Worm (Caenorhabditis elegans): ENCODE measurements around the gene csn-6.

Gene csn-6

ce11 chrIV:13300591-13300990 lies at the start of gene csn-6:
csn-6 (plus strand) TSS chrIV:13300824.
- TF ChIP-seq pha-4 (GFP tag; IDR thresholded peaks at IDR 0.05) (no peak), pha-4 (tag; optimal IDR thresholded peaks at IDR 0.05) (no peak), mes-2 (tag; optimal IDR thresholded peaks at IDR 0.05; ENCODE audit: poor library complexity, severe bottlenecking) (peak; percentile 24), mdt-29 (GFP tag; IDR thresholded peaks at IDR 0.05) (no peak), lin-38 (GFP tag; IDR thresholded peaks at IDR 0.05) (peak; percentile 49), ama-1 (optimal IDR thresholded peaks at IDR 0.05) (peak; percentile 51), D1046.2 (GFP tag; IDR thresholded peaks at IDR 0.05) (no peak), aha-1 (tag) (peak; percentile 73), duxl-1 (tag; optimal IDR thresholded peaks at IDR 0.05; ENCODE audit: poor library complexity) (no peak)

DNA sequence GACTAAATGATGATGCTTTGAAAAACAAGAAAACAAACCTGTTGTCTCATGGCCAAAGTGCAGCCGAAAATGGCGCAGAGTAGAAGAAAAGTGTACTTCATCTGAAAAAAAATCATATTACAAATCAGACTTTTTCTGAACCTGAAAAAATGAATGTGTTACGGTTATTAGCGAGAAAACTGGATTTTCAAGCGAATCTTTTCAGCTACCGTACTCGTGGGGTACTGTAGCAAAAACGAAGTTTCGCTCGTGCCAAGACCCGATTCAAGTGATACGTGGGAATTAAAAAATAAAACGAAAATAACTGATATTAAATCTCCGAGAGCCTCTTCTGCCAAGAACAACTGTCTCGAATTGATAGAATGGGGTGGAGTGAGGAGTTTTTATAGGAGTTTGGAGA lies 48.4 kb upstream of the csn-6 start, which contains the start of gene ttr-51:
ttr-51 (minus strand) TSS at position 101 of the 400 bp plus-strand sequence.
- TF ChIP-seq saeg-2 (GFP tag; IDR thresholded peaks at IDR 0.05) (no peak), nhr-10 (tag; optimal IDR thresholded peaks at IDR 0.05) (no peak), dve-1 (tag; optimal IDR thresholded peaks at IDR 0.05; ENCODE audit: insufficient read depth) (peak; percentile 29), daf-16 (GFP tag; optimal IDR thresholded peaks at IDR 0.05) (no peak), daf-16 (tag; optimal IDR thresholded peaks at IDR 0.05) (peak; percentile 32), ZK546.5 (tag; optimal IDR thresholded peaks at IDR 0.05) (no peak), F26F4.8 (GFP tag; conservative IDR thresholded peaks at IDR 0.05) (no peak)

DNA sequence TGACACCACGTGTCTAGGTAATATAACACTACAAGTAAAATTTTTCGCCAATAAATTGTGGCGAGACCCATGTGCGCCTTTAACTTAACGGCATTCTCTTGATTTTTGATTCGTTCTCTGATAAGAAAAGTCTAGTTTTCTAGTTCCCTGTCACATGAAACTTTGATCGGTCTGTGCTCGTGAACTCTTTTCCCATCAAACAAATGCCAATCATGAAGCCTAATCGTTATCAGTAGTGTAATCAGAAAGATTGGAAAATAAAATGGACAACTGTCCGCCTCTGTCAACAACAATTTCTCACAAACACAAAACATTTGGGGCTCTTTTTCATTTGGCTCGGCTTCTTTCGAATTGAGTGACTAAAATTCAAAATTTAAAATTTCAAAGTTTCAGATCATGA lies 46.8 kb upstream of the csn-6 start, which contains the start of gene ttr-45:
ttr-45 (plus strand) TSS at position 385 of the 400 bp plus-strand sequence.
- TF ChIP-seq spr-1 (tag; optimal IDR thresholded peaks at IDR 0.05), result no peak
- TF ChIP-seq madf-9 (GFP tag; conservative IDR thresholded peaks at IDR 0.05), result no peak
- TF ChIP-seq ama-1 (optimal IDR thresholded peaks at IDR 0.05), result no peak
- TF ChIP-seq nhr-237 (tag; optimal IDR thresholded peaks at IDR 0.05), result no peak
- TF ChIP-seq nhr-25 (tag; optimal IDR thresholded peaks at IDR 0.05; ENCODE audit: borderline replicate concordance, insufficient read depth), result no peak
- TF ChIP-seq nhr-11 (tag; optimal IDR thresholded peaks at IDR 0.05), result peak; percentile 77
- TF ChIP-seq lim-7 (GFP tag; IDR thresholded peaks at IDR 0.05), result no peak
- peak; percentile 83 for TF ChIP-seq lin-1 (GFP tag; IDR thresholded peaks at IDR 0.05)
- no peak for TF ChIP-seq ceh-82 (tag; optimal IDR thresholded peaks at IDR 0.05)
- TF ChIP-seq daf-12 (tag; optimal IDR thresholded peaks at IDR 0.05), result no peak
- peak; percentile 93 for TF ChIP-seq php-3 (GFP tag; IDR thresholded peaks at IDR 0.05)
- no peak for TF ChIP-seq zip-11 (GFP tag; IDR thresholded peaks at IDR 0.05)
- TF ChIP-seq ceh-44 (GFP tag; IDR thresholded peaks at IDR 0.05), result no peak
- TF ChIP-seq pqm-1 (tag; optimal IDR thresholded peaks at IDR 0.05), result peak; percentile 96
- TF ChIP-seq aha-1 (tag), result no peak
- TF ChIP-seq ceh-32 (tag; optimal IDR thresholded peaks at IDR 0.05; ENCODE audit: poor library complexity), result no peak
- no peak for TF ChIP-seq nhr-41 (GFP tag; IDR thresholded peaks at IDR 0.05)
- no peak for TF ChIP-seq dmd-9 (GFP tag; IDR thresholded peaks at IDR 0.05)
- TF ChIP-seq nhr-102 (tag; optimal IDR thresholded peaks at IDR 0.05), result peak; percentile 70
- no peak for TF ChIP-seq ztf-11 (tag; optimal IDR thresholded peaks at IDR 0.05)
- TF ChIP-seq D1046.2 (GFP tag; IDR thresholded peaks at IDR 0.05), result no peak
- no peak for TF ChIP-seq Y75B8A.6 (GFP tag; IDR thresholded peaks at IDR 0.05)
- peak; percentile 38 for TF ChIP-seq lin-38 (GFP tag; IDR thresholded peaks at IDR 0.05)
- no peak for TF ChIP-seq lin-15B (tag; optimal IDR thresholded peaks at IDR 0.05)
- TF ChIP-seq daf-16 (GFP tag; optimal IDR thresholded peaks at IDR 0.05), result peak; percentile 21 to 83
- TF ChIP-seq daf-16 (tag; optimal IDR thresholded peaks at IDR 0.05), result peak; percentile 98
- TF ChIP-seq hmg-1.1 (GFP tag; IDR thresholded peaks at IDR 0.05), result no peak
- TF ChIP-seq nhr-6 (tag; optimal IDR thresholded peaks at IDR 0.05), result no peak
- peak; percentile 94 for TF ChIP-seq hlh-11 (tag; optimal IDR thresholded peaks at IDR 0.05)
- TF ChIP-seq F37D6.2 (tag; optimal IDR thresholded peaks at IDR 0.05), result no peak
- TF ChIP-seq aly-2 (tag; optimal IDR thresholded peaks at IDR 0.05), result no peak
- no peak for TF ChIP-seq sdz-12 (GFP tag; optimal IDR thresholded peaks at IDR 0.05)
- TF ChIP-seq lin-39 (tag; optimal IDR thresholded peaks at IDR 0.05), result no peak
- TF ChIP-seq dpl-1 (GFP tag; optimal IDR thresholded peaks at IDR 0.05), result no peak
- TF ChIP-seq R02D3.7 (tag; optimal IDR thresholded peaks at IDR 0.05), result no peak
- no peak for TF ChIP-seq gei-8 (GFP tag; optimal IDR thresholded peaks at IDR 0.05)
- no peak for TF ChIP-seq dmd-8 (GFP tag; IDR thresholded peaks at IDR 0.05)
- peak in 1 of 2 experiments; percentile 43 for TF ChIP-seq hif-1 (tag; optimal IDR thresholded peaks at IDR 0.05)

All from whole organism, L4 larva.